Fruit fly (Drosophila melanogaster) whole organism, embryonic: Measurements from ENCODE around the gene ScpX.

Source experiments
- CG10959 ChIP-seq: fragments of 200-800 bp; sonication (Bioruptor generic); IDR thresholded peaks from 2 replicates; pipeline ENCODE4 v1.3.6; 2022; ENCODE audit warnings: missing biosample characterization, missing genetic modification characterization
- CG11723 ChIP-seq: fragments of 200-800 bp; sonication (Bioruptor generic); optimal IDR thresholded peaks from 2 replicates; lab custom pipeline; 2017; ENCODE audit warnings: missing biosample characterization, mild to moderate bottlenecking, missing genetic modification characterization
- CG12236 ChIP-seq: fragments of 200-800 bp; sonication (Bioruptor generic); optimal IDR thresholded peaks from 2 replicates; lab custom pipeline; 2016; ENCODE audit warnings: missing biosample characterization, missing genetic modification characterization
- CG15269 ChIP-seq: fragments of 200-800 bp; sonication (Bioruptor generic); optimal IDR thresholded peaks from 2 replicates; lab custom pipeline; 2018; ENCODE audit warnings: missing biosample characterization, mild to moderate bottlenecking, missing genetic modification characterization, moderate library complexity
- CG17328 ChIP-seq: fragments of 200-800 bp; sonication (Bioruptor generic); IDR thresholded peaks from 2 replicates; pipeline ENCODE4 v1.3.6; 2022; ENCODE audit warnings: missing biosample characterization, missing genetic modification characterization
- CG2116 ChIP-seq: fragments of 200-800 bp; sonication (Bioruptor generic); optimal IDR thresholded peaks from 3 replicates; lab custom pipeline; 2018; ENCODE audit warnings: missing biosample characterization, mild to moderate bottlenecking, missing genetic modification characterization
- CG31224 ChIP-seq: fragments of 200-800 bp; sonication (Bioruptor generic); IDR thresholded peaks from 2 replicates; pipeline ENCODE4 v1.3.6; 2022; ENCODE audit warnings: missing biosample characterization, missing genetic modification characterization
- CG33213 ChIP-seq: fragments of 200-800 bp; sonication (Bioruptor generic); optimal IDR thresholded peaks from 3 replicates; lab custom pipeline; 2016; ENCODE audit warnings: missing biosample characterization, missing genetic modification characterization
- CG3847 ChIP-seq: fragments of 200-800 bp; sonication (Bioruptor generic); IDR thresholded peaks from 2 replicates; pipeline ENCODE4 v1.3.6; 2022; ENCODE audit warnings: missing biosample characterization, missing genetic modification characterization
- CG4854 ChIP-seq: fragments of 200-800 bp; sonication (Bioruptor generic); optimal IDR thresholded peaks from 2 replicates; lab custom pipeline; 2016; ENCODE audit warnings: missing biosample characterization, missing genetic modification characterization, inconsistent platforms
- CG5245 ChIP-seq: fragments of 200-800 bp; sonication (Bioruptor generic); optimal IDR thresholded peaks from 3 replicates; lab custom pipeline; 2016; ENCODE audit warnings: missing biosample characterization, missing genetic modification characterization
- CG6272 ChIP-seq: fragments of 200-800 bp; sonication (Bioruptor generic); IDR thresholded peaks from 2 replicates; pipeline ENCODE4 v1.3.6; 2022; ENCODE audit warnings: missing biosample characterization, missing genetic modification characterization
- CG6791 ChIP-seq: fragments of 200-800 bp; sonication (Bioruptor generic); IDR thresholded peaks from 3 replicates; pipeline ENCODE4 v1.3.6; 2022; ENCODE audit warnings: missing biosample characterization, missing genetic modification characterization; ENCODE audit not compliant: partially characterized antibody
- CG7786 ChIP-seq: fragments of 200-800 bp; sonication (Bioruptor generic); optimal IDR thresholded peaks from 2 replicates; lab custom pipeline; 2016; ENCODE audit warnings: missing biosample characterization, missing genetic modification characterization
- CG9215 ChIP-seq: fragments of 200-800 bp; sonication (Bioruptor generic); IDR thresholded peaks from 2 replicates; pipeline ENCODE4 v1.3.6; 2022; ENCODE audit warnings: missing biosample characterization, missing genetic modification characterization
- CG9609 ChIP-seq: fragments of 200-800 bp; sonication (Bioruptor generic); optimal IDR thresholded peaks from 3 replicates; lab custom pipeline; 2016; ENCODE audit warnings: missing biosample characterization, missing genetic modification characterization
- D19B ChIP-seq: fragments of 200-800 bp; sonication (Bioruptor generic); optimal IDR thresholded peaks from 2 replicates; lab custom pipeline; 2017; ENCODE audit warnings: missing biosample characterization, mild to moderate bottlenecking, missing genetic modification characterization
- Deaf1 ChIP-seq: fragments of 200-800 bp; optimal IDR thresholded peaks from 3 replicates; lab custom pipeline; 2019; ENCODE audit warnings: missing biosample characterization, mild to moderate bottlenecking, missing genetic modification characterization, moderate library complexity
- Dll ChIP-seq: fragments of 200-800 bp; sonication (Bioruptor generic); IDR thresholded peaks from 4 replicates; pipeline ENCODE4 v1.3.6; 2022; ENCODE audit warnings: missing biosample characterization, missing genetic modification characterization; ENCODE audit not compliant: partially characterized antibody
- Drgx ChIP-seq: fragments of 200-800 bp; sonication (Bioruptor generic); IDR thresholded peaks from 2 replicates; pipeline ENCODE4 v1.3.6; 2022; ENCODE audit warnings: missing biosample characterization, missing genetic modification characterization
- Fer1 ChIP-seq: fragments of 200-800 bp; sonication (Bioruptor generic); optimal IDR thresholded peaks from 2 replicates; lab custom pipeline; 2017; ENCODE audit warnings: missing biosample characterization, mild to moderate bottlenecking, missing genetic modification characterization
- GATAe ChIP-seq: fragments of 200-800 bp; sonication (Bioruptor generic); conservative IDR thresholded peaks from 2 replicates; pipeline ENCODE4 v1.3.6; 2022; ENCODE audit warnings: missing biosample characterization, missing genetic modification characterization
- Hmr ChIP-seq: fragments of 200-800 bp; sonication (Bioruptor generic); optimal IDR thresholded peaks from 3 replicates; lab custom pipeline; 2017; ENCODE audit warnings: mild to moderate bottlenecking, missing biosample characterization, missing genetic modification reagents, missing genetic modification characterization
- Hr39 ChIP-seq: fragments of >200 bp; optimal IDR thresholded peaks from 2 replicates; lab custom pipeline; 2017
- MBD-R2 ChIP-seq: fragments of 200-800 bp; sonication (Bioruptor generic); IDR thresholded peaks from 2 replicates; pipeline ENCODE4 v1.3.6; 2022; ENCODE audit warnings: missing biosample characterization, missing genetic modification characterization
- Opbp ChIP-seq: fragments of 200-800 bp; sonication (Bioruptor generic); IDR thresholded peaks from 3 replicates; pipeline ENCODE4 v1.3.6; 2022; ENCODE audit warnings: missing biosample characterization, missing genetic modification characterization; ENCODE audit not compliant: partially characterized antibody
- Sox102F ChIP-seq: fragments of 200-800 bp; sonication (Bioruptor generic); optimal IDR thresholded peaks from 2 replicates; lab custom pipeline; 2018; ENCODE audit warnings: missing biosample characterization, mild to moderate bottlenecking, missing genetic modification characterization, moderate library complexity
- Vsx1 ChIP-seq: fragments of 200-800 bp; sonication (Bioruptor generic); optimal IDR thresholded peaks from 2 replicates; lab custom pipeline; 2017; ENCODE audit warnings: missing biosample characterization, mild to moderate bottlenecking, missing genetic modification characterization, missing genetic modification reagents
- ap ChIP-seq: fragments of 200-800 bp; sonication (Bioruptor generic); IDR thresholded peaks from 2 replicates; pipeline ENCODE4 v1.3.6; 2022; ENCODE audit warnings: missing biosample characterization, missing genetic modification characterization
- az2 ChIP-seq: fragments of 200-800 bp; sonication (Bioruptor generic); optimal IDR thresholded peaks from 3 replicates; lab custom pipeline; 2016; ENCODE audit warnings: missing biosample characterization, missing genetic modification characterization
- crp ChIP-seq, 2 experiments: fragments of 200-800 bp; sonication (Bioruptor generic); optimal IDR thresholded peaks; 2 replicates in 1 of 2; 3 replicates in 1 of 2; lab custom pipeline; 2017; ENCODE audit warnings: missing biosample characterization in 2 of 2, missing genetic modification characterization in 2 of 2, mild to moderate bottlenecking in 1 of 2, moderate library complexity in 1 of 2
- fd102C ChIP-seq: fragments of 200-800 bp; sonication (Bioruptor generic); optimal IDR thresholded peaks from 2 replicates; lab custom pipeline; 2018; ENCODE audit warnings: missing biosample characterization, mild to moderate bottlenecking, missing genetic modification characterization, moderate library complexity
- ftz-f1 ChIP-seq: fragments of 200-800 bp; sonication (Bioruptor generic); optimal IDR thresholded peaks from 2 replicates; lab custom pipeline; 2016; ENCODE audit warnings: missing biosample characterization, missing genetic modification characterization
- gfzf ChIP-seq: fragments of 200-800 bp; sonication (Bioruptor generic); optimal IDR thresholded peaks from 2 replicates; lab custom pipeline; 2016; ENCODE audit warnings: missing biosample characterization, mild to moderate bottlenecking, missing genetic modification characterization, moderate library complexity
- hkb ChIP-seq, 2 experiments: fragments of 200-800 bp in 1 of 2; fragments of >200 bp in 1 of 2; sonication (Bioruptor generic) in 1 of 2; IDR thresholded peaks in 1 of 2; optimal IDR thresholded peaks in 1 of 2; 2 replicates each; pipeline versions ENCODE4 v1.3.6 to Lab custom; 2017 to 2022; ENCODE audit warnings: missing biosample characterization in 1 of 2, missing genetic modification characterization in 1 of 2
- insv ChIP-seq, 2 experiments: fragments of 200-800 bp; sonication (Bioruptor generic); optimal IDR thresholded peaks; 3 replicates each; lab custom pipeline; 2016 to 2018; ENCODE audit warnings: missing biosample characterization in 2 of 2, missing genetic modification characterization in 2 of 2
- knrl ChIP-seq: fragments of 200-800 bp; sonication (Bioruptor generic); IDR thresholded peaks from 3 replicates; pipeline ENCODE4 v1.3.6; 2022; ENCODE audit warnings: missing biosample characterization, missing genetic modification characterization; ENCODE audit not compliant: partially characterized antibody
- nau ChIP-seq: fragments of 200-800 bp; sonication (Bioruptor generic); optimal IDR thresholded peaks from 3 replicates; lab custom pipeline; 2017; ENCODE audit warnings: missing biosample characterization, mild to moderate bottlenecking, missing genetic modification characterization, missing genetic modification reagents
- nerfin-2 ChIP-seq: fragments of 200-800 bp; sonication (Bioruptor generic); IDR thresholded peaks from 2 replicates; pipeline ENCODE4 v1.3.6; 2022; ENCODE audit warnings: missing biosample characterization, missing genetic modification characterization; ENCODE audit not compliant: partially characterized antibody
- phol ChIP-seq: fragments of 200-800 bp; sonication (Bioruptor generic); optimal IDR thresholded peaks from 3 replicates; lab custom pipeline; 2018; ENCODE audit warnings: missing biosample characterization, mild to moderate bottlenecking, missing genetic modification characterization, moderate library complexity
- pzg ChIP-seq: fragments of 200-800 bp; sonication (Bioruptor generic); optimal IDR thresholded peaks from 3 replicates; lab custom pipeline; 2018; ENCODE audit warnings: missing biosample characterization, mild to moderate bottlenecking, missing genetic modification characterization, moderate library complexity
- sc ChIP-seq, 3 experiments: fragments of >200 bp in 2 of 3; fragments of 200-800 bp in 1 of 3; sonication (Bioruptor generic) in 1 of 3; optimal IDR thresholded peaks; 2 replicates in 2 of 3; 3 replicates in 1 of 3; lab custom pipeline; 2017; ENCODE audit warnings: mild to moderate bottlenecking in 1 of 3, missing biosample characterization in 1 of 3, missing genetic modification characterization in 1 of 3, missing genetic modification reagents in 1 of 3
- sens ChIP-seq: fragments of 200-800 bp; sonication (Bioruptor generic); peaks from one replicate; lab custom pipeline; 2016; ENCODE audit warnings: missing biosample characterization, missing genetic modification characterization
- sens-2 ChIP-seq: fragments of 200-800 bp; sonication (Bioruptor generic); IDR thresholded peaks from 2 replicates; pipeline ENCODE4 v1.3.6; 2022; ENCODE audit warnings: missing biosample characterization, missing genetic modification characterization
- sob ChIP-seq: fragments of 200-800 bp; sonication (Bioruptor generic); IDR thresholded peaks from 2 replicates; pipeline ENCODE4 v1.3.6; 2022; ENCODE audit warnings: missing biosample characterization, missing genetic modification characterization
- sug ChIP-seq: fragments of 200-800 bp; optimal IDR thresholded peaks from 2 replicates; lab custom pipeline; 2019; ENCODE audit warnings: missing biosample characterization, mild to moderate bottlenecking, missing genetic modification characterization, moderate library complexity
- tx ChIP-seq: fragments of 200-800 bp; sonication (Bioruptor generic); optimal IDR thresholded peaks from 2 replicates; lab custom pipeline; 2016; ENCODE audit warnings: missing biosample characterization, missing genetic modification characterization
- wdn ChIP-seq: fragments of 200-800 bp; sonication (Bioruptor generic); IDR thresholded peaks from 2 replicates; pipeline ENCODE4 v1.3.6; 2022; ENCODE audit warnings: missing biosample characterization, missing genetic modification characterization

The ScpX gene

dm6 chr2L:18839143-18839872 lies 8.3 kb downstream of the ScpX start, which contains the start of gene CG10600 (continued):
- peak; percentile 54; the same call in 1 of the 2 replicates for TF ChIP-seq wdn (GFP tag; lab: Robert Waterston, UW)
- no peak for TF ChIP-seq sc (optimal IDR thresholded peaks at IDR 0.05; lab: Kevin White, UChicago)
- TF ChIP-seq sc (GFP tag; optimal IDR thresholded peaks at IDR 0.05; lab: Kevin White, UChicago) = peak; percentile 28
- TF ChIP-seq CG33213 (GFP tag; lab: Kevin White, UChicago) = peak; percentile 98
- peak; percentile 92 for TF ChIP-seq sob
- no peak for TF ChIP-seq nau (GFP tag; lab: Kevin White, UChicago)
- peak; percentile 30; the same call in 1 of the 2 replicates for TF ChIP-seq CG6272 (GFP tag; lab: Robert Waterston, UW)
- TF ChIP-seq nerfin-2 (GFP tag; lab: Robert Waterston, UW) = peak; percentile 66
- TF ChIP-seq CG31224 (GFP tag; lab: Robert Waterston, UW) = peak; percentile 52
- peak; percentile 80 for TF ChIP-seq sug (tag; lab: Kevin White, UChicago)
- peak; percentile 93 for TF ChIP-seq sens (GFP tag; lab: Kevin White, UChicago)
- TF ChIP-seq hkb (optimal IDR thresholded peaks at IDR 0.05; lab: Kevin White, UChicago) = peak; percentile 71
- peak; percentile 67 for TF ChIP-seq hkb (GFP tag; IDR thresholded peaks at IDR 0.05; lab: Robert Waterston, UW)
- TF ChIP-seq CG3847 (GFP tag; lab: Robert Waterston, UW) = peak; percentile 93
- TF ChIP-seq CG11723 (GFP tag; lab: Kevin White, UChicago) = peak; percentile 73
- peak; percentile 98 for TF ChIP-seq pzg
- TF ChIP-seq Vsx1 (GFP tag; lab: Kevin White, UChicago) = no peak
- TF ChIP-seq Fer1 (GFP tag; lab: Kevin White, UChicago) = peak; percentile 88
- TF ChIP-seq Drgx (GFP tag; lab: Robert Waterston, UW) = no peak
- peak; percentile 44 for TF ChIP-seq gfzf (GFP tag; lab: Kevin White, UChicago)
- TF ChIP-seq GATAe = no peak
- no peak for TF ChIP-seq sens-2 (GFP tag; lab: Robert Waterston, UW)
- peak; percentile 45 for TF ChIP-seq D19B (GFP tag; lab: Kevin White, UChicago)
- peak; percentile 93 for TF ChIP-seq Hmr
- peak; percentile 85 for TF ChIP-seq knrl
- peak; percentile 86 for TF ChIP-seq MBD-R2 (GFP tag; lab: Robert Waterston, UW)
- TF ChIP-seq insv (GFP tag; optimal IDR thresholded peaks at IDR 0.05; lab: Kevin White, UChicago) = peak in 1 of 2 experiments; percentile 79
- peak; percentile 49; the same call in 1 of the 2 replicates for TF ChIP-seq CG9215 (GFP tag; lab: Robert Waterston, UW)
- peak; percentile 53 for TF ChIP-seq CG10959 (GFP tag; lab: Robert Waterston, UW)
- peak; percentile 76 for TF ChIP-seq Dll (GFP tag; lab: Robert Waterston, UW)
- TF ChIP-seq CG4854 (GFP tag; lab: Kevin White, UChicago) = peak; percentile 87
- peak; percentile 69 for TF ChIP-seq phol (tag; lab: Kevin White, UChicago)
- no peak for TF ChIP-seq Sox102F (GFP tag; lab: Kevin White, UChicago)
- peak; percentile 84 for TF ChIP-seq tx
- TF ChIP-seq ftz-f1 = peak; percentile 69
- peak; percentile 87 for TF ChIP-seq CG9609 (GFP tag; lab: Kevin White, UChicago)
- peak; percentile 87 for TF ChIP-seq CG5245 (GFP tag; lab: Kevin White, UChicago)
- peak; percentile 77 for TF ChIP-seq az2
- TF ChIP-seq CG2116 (GFP tag; lab: Kevin White, UChicago) = peak; percentile 86
- TF ChIP-seq ap = no peak
- peak; percentile 68 for TF ChIP-seq CG17328 (GFP tag; lab: Robert Waterston, UW)
- peak; percentile 97 for TF ChIP-seq CG6791 (GFP tag; lab: Robert Waterston, UW)
- TF ChIP-seq CG7786 (GFP tag; lab: Kevin White, UChicago) = peak; percentile 88
- TF ChIP-seq Hr39 (lab: Kevin White, UChicago) = no peak
- TF ChIP-seq fd102C (GFP tag; lab: Kevin White, UChicago) = peak; percentile 63
- TF ChIP-seq crp (GFP tag; optimal IDR thresholded peaks at IDR 0.05; lab: Kevin White, UChicago) = peak in 1 of 2 experiments; percentile 44
- TF ChIP-seq CG15269 (tag; lab: Kevin White, UChicago) = no peak
- TF ChIP-seq Deaf1 (tag; lab: Kevin White, UChicago) = no peak
- peak; percentile 90 for TF ChIP-seq Opbp (GFP tag; lab: Robert Waterston, UW)
- TF ChIP-seq CG12236 = peak; percentile 67
